Worm (Caenorhabditis elegans): ENCODE data around the gene T09B9.5.

ce11 chrX:9807377-9808048 is 29.9 kb downstream of the T09B9.5 start, which contains the start of gene lgc-47:
- TF ChIP-seq F52B5.7 (tag; optimal IDR thresholded peaks at IDR 0.05) (no peak), B0035.1 (tag; optimal IDR thresholded peaks at IDR 0.05) (no peak), efl-1 (GFP tag; optimal IDR thresholded peaks at IDR 0.05) (no peak), ceh-91 (GFP tag; IDR thresholded peaks at IDR 0.05) (no peak), akir-1 (GFP tag; optimal IDR thresholded peaks at IDR 0.05) (no peak), hmg-20 (GFP tag; IDR thresholded peaks at IDR 0.05) (no peak), F22D6.2 (tag; optimal IDR thresholded peaks at IDR 0.05) (no peak)

Data from whole organism, young adult.